Worm (Caenorhabditis elegans) whole organism, L4/young adult: ENCODE data around the gene algn-6.

Experiments
- W03F9.2 ChIP-seq: fragments of 150-350 bp; optimal IDR thresholded peaks from 2 replicates; lab custom pipeline; 2014; ENCODE audit warnings: missing biosample characterization, missing genetic modification characterization
- dao-5 ChIP-seq: sonication (generic microtip); optimal IDR thresholded peaks from 2 replicates; lab custom pipeline; 2016; ENCODE audit warnings: missing genotype, missing genetic modification characterization, moderate library complexity, missing compliant biosample characterization
- him-1 ChIP-seq: sonication (generic microtip); optimal IDR thresholded peaks from 2 replicates; lab custom pipeline; 2016; ENCODE audit warnings: missing genotype, missing genetic modification reagents, missing genetic modification characterization, missing compliant biosample characterization

algn-6 gene

ce11 chrII:8039416-8039815, at the start of gene algn-6, which contains the start of gene ubh-4:
Gene algn-6, plus strand, starts transcription at chrII:8039802.
Gene ubh-4, minus strand, starts transcription at chrII:8039597.
- TF ChIP-seq him-1 (tag; lab: Kevin White, UChicago) (no peak), W03F9.2 (tag; lab: Kevin White, UChicago) (peak; percentile 77)

- TF ChIP-seq him-1 (tag; lab: Kevin White, UChicago), result no peak
- TF ChIP-seq W03F9.2 (tag; lab: Kevin White, UChicago), result no peak
- TF ChIP-seq dao-5 (tag; lab: Kevin White, UChicago), result no peak
These were observed 49.4 kb upstream of the algn-6 start for ce11 chrII:7990192-7990591.

ce11 chrII:7991279-7991678, 48.3 kb upstream of the algn-6 start:
- no peak for TF ChIP-seq W03F9.2 (tag; lab: Kevin White, UChicago)

ce11 chrII:8001428-8001827, 38.2 kb upstream of the algn-6 start:
- TF ChIP-seq dao-5 (tag; lab: Kevin White, UChicago), result no peak
- no peak for TF ChIP-seq W03F9.2 (tag; lab: Kevin White, UChicago)
- no peak for TF ChIP-seq him-1 (tag; lab: Kevin White, UChicago)

ce11 chrII:8004157-8004556, 35.4 kb upstream of the algn-6 start, which contains the start of gene pgp-11:
Gene pgp-11, minus strand, starts transcription at chrII:8004257.
- TF ChIP-seq him-1 (tag; lab: Kevin White, UChicago), result no peak
- TF ChIP-seq W03F9.2 (tag; lab: Kevin White, UChicago), result no peak
- no peak for TF ChIP-seq dao-5 (tag; lab: Kevin White, UChicago)

- TF ChIP-seq dao-5 (tag; lab: Kevin White, UChicago), result no peak
- TF ChIP-seq him-1 (tag; lab: Kevin White, UChicago), result no peak
- no peak for TF ChIP-seq W03F9.2 (tag; lab: Kevin White, UChicago)
These were observed 34.9 kb upstream of the algn-6 start for ce11 chrII:8004752-8005151.

ce11 chrII:8006962-8007361, 32.6 kb upstream of the algn-6 start:
- TF ChIP-seq dao-5 (tag; lab: Kevin White, UChicago) (no peak), W03F9.2 (tag; lab: Kevin White, UChicago) (no peak), him-1 (tag; lab: Kevin White, UChicago) (no peak)

ce11 chrII:8008334-8008733, 31.3 kb upstream of the algn-6 start, which contains the start of gene glna-2:
Gene glna-2, plus strand, starts transcription at chrII:8008634.
- TF ChIP-seq dao-5 (tag; lab: Kevin White, UChicago) (no peak), W03F9.2 (tag; lab: Kevin White, UChicago) (no peak), him-1 (tag; lab: Kevin White, UChicago) (no peak)

- TF ChIP-seq him-1 (tag; lab: Kevin White, UChicago) (no peak), W03F9.2 (tag; lab: Kevin White, UChicago) (no peak), dao-5 (tag; lab: Kevin White, UChicago) (no peak)
These were observed 27.3 kb upstream of the algn-6 start, which contains the start of gene DH11.2 for ce11 chrII:8012071-8013031. Gene DH11.2, plus strand, starts transcription at chrII:8012816.

ce11 chrII:8015483-8015938, 24.1 kb upstream of the algn-6 start:
- TF ChIP-seq him-1 (tag; lab: Kevin White, UChicago), result no peak
- TF ChIP-seq W03F9.2 (tag; lab: Kevin White, UChicago), result peak; percentile 29

ce11 chrII:8016167-8016566, 23.4 kb upstream of the algn-6 start:
- TF ChIP-seq W03F9.2 (tag; lab: Kevin White, UChicago) (peak; percentile 58), him-1 (tag; lab: Kevin White, UChicago) (no peak)

ce11 chrII:8016761-8017160, 22.8 kb upstream of the algn-6 start:
- no peak for TF ChIP-seq him-1 (tag; lab: Kevin White, UChicago)
- TF ChIP-seq W03F9.2 (tag; lab: Kevin White, UChicago), result peak; percentile 34
- peak; percentile 37 for TF ChIP-seq dao-5 (tag; lab: Kevin White, UChicago)

- TF ChIP-seq dao-5 (tag; lab: Kevin White, UChicago) (no peak), him-1 (tag; lab: Kevin White, UChicago) (no peak), W03F9.2 (tag; lab: Kevin White, UChicago) (no peak)
These were observed 22.2 kb upstream of the algn-6 start, which contains the start of gene zyg-11 for ce11 chrII:8017380-8017779. Gene zyg-11, plus strand, starts transcription at chrII:8017680.
